Worm (Caenorhabditis elegans) whole organism, L2 larva: Measurements from ENCODE around the gene ced-11.

ENCODE experiments used
- C34F6.9 ChIP-seq: fragments of 150-350 bp; optimal IDR thresholded peaks from 2 replicates; lab custom pipeline; 2014; ENCODE audit warnings: missing biosample characterization, missing genetic modification characterization
- F13H6.1 ChIP-seq: sonication (generic microtip); optimal IDR thresholded peaks from 2 replicates; lab custom pipeline; 2016; ENCODE audit warnings: missing genetic modification characterization, missing compliant biosample characterization
- R02D3.7 ChIP-seq: fragments of 150-350 bp; optimal IDR thresholded peaks from 2 replicates; lab custom pipeline; 2014; ENCODE audit warnings: missing biosample characterization, missing genetic modification characterization
- Y55F3AM.14 ChIP-seq: fragments of 200-800 bp; sonication (Bioruptor generic); optimal IDR thresholded peaks from 2 replicates; lab custom pipeline; 2018; ENCODE audit warnings: mild to moderate bottlenecking, missing genetic modification characterization, missing compliant biosample characterization
- ZK546.5 ChIP-seq: sonication (generic microtip); optimal IDR thresholded peaks from 2 replicates; lab custom pipeline; 2017; ENCODE audit warnings: missing biosample characterization, missing genetic modification characterization
- ama-1 ChIP-seq: fragments of 150-350 bp; optimal IDR thresholded peaks from 2 replicates; lab custom pipeline; 2018; ENCODE audit warnings: inconsistent platforms
- blmp-1 ChIP-seq: sonication (generic microtip); optimal IDR thresholded peaks from 2 replicates; lab custom pipeline; 2017; ENCODE audit warnings: missing genetic modification characterization, mild to moderate bottlenecking, missing compliant biosample characterization, antibody characterized with exemption, moderate library complexity; ENCODE audit not compliant: insufficient read depth
- ceh-16 ChIP-seq: fragments of 150-350 bp; optimal IDR thresholded peaks from 2 replicates; lab custom pipeline; 2014; ENCODE audit warnings: missing biosample characterization, missing genetic modification characterization
- dmd-4 ChIP-seq: sonication (generic microtip); optimal IDR thresholded peaks from 2 replicates; lab custom pipeline; 2017; ENCODE audit warnings: missing biosample characterization, missing genetic modification characterization
- egl-27 ChIP-seq: sonication (generic microtip); optimal IDR thresholded peaks from 3 replicates; lab custom pipeline; 2017; ENCODE audit warnings: missing biosample characterization, missing genetic modification reagents, missing genetic modification characterization
- fos-1 ChIP-seq: fragments of 150-350 bp; optimal IDR thresholded peaks from 2 replicates; lab custom pipeline; 2014; ENCODE audit warnings: missing biosample characterization, missing genetic modification characterization
- gmeb-1 ChIP-seq: fragments of 150-350 bp; optimal IDR thresholded peaks from 2 replicates; lab custom pipeline; 2014; ENCODE audit warnings: missing biosample characterization, missing genetic modification characterization
- lin-11 ChIP-seq: fragments of 150-350 bp; sonication (generic microtip); optimal IDR thresholded peaks from 2 replicates; lab custom pipeline; 2014; ENCODE audit warnings: missing biosample characterization, missing genetic modification characterization, inconsistent platforms, mixed read lengths
- lsy-2 ChIP-seq, 2 experiments: fragments of 150-350 bp in 1 of 2; sonication (generic microtip) in 1 of 2; optimal IDR thresholded peaks; 2 replicates each; lab custom pipeline; 2014 to 2017; ENCODE audit warnings: missing biosample characterization in 2 of 2, missing genetic modification characterization in 2 of 2
- mab-5 ChIP-seq: fragments of 150-350 bp; optimal IDR thresholded peaks from 2 replicates; lab custom pipeline; 2014; ENCODE audit warnings: missing biosample characterization, missing genetic modification characterization
- mbf-1 ChIP-seq: sonication (generic microtip); optimal IDR thresholded peaks from 2 replicates; lab custom pipeline; 2017; ENCODE audit warnings: missing biosample characterization, missing genetic modification characterization
- nhr-10 ChIP-seq: sonication (generic microtip); optimal IDR thresholded peaks from 2 replicates; lab custom pipeline; 2017; ENCODE audit warnings: missing biosample characterization, missing genetic modification characterization
- nhr-11 ChIP-seq: fragments of 150-350 bp; optimal IDR thresholded peaks from 2 replicates; lab custom pipeline; 2014; ENCODE audit warnings: missing biosample characterization, missing genetic modification characterization
- nhr-12 ChIP-seq: fragments of 150-350 bp; optimal IDR thresholded peaks from 2 replicates; lab custom pipeline; 2014; ENCODE audit warnings: missing biosample characterization, missing genetic modification characterization
- nhr-129 ChIP-seq: fragments of 150-350 bp; optimal IDR thresholded peaks from 2 replicates; lab custom pipeline; 2014; ENCODE audit warnings: missing biosample characterization, missing genetic modification characterization
- nhr-21 ChIP-seq: fragments of 150-350 bp; optimal IDR thresholded peaks from 2 replicates; lab custom pipeline; 2014; ENCODE audit warnings: missing biosample characterization, missing genetic modification characterization
- nhr-25 ChIP-seq: fragments of 150-350 bp; sonication (generic microtip); optimal IDR thresholded peaks from 3 replicates; lab custom pipeline; 2014; ENCODE audit warnings: missing biosample characterization, missing genetic modification characterization
- nhr-6 ChIP-seq: fragments of 150-350 bp; optimal IDR thresholded peaks from 2 replicates; lab custom pipeline; 2014; ENCODE audit warnings: missing biosample characterization, missing genetic modification characterization
- nhr-77 ChIP-seq: fragments of 150-350 bp; optimal IDR thresholded peaks from 2 replicates; lab custom pipeline; 2014; ENCODE audit warnings: missing biosample characterization, missing genetic modification characterization
- peb-1 ChIP-seq: fragments of 150-350 bp; optimal IDR thresholded peaks from 2 replicates; lab custom pipeline; 2014; ENCODE audit warnings: missing biosample characterization, missing genetic modification characterization
- skn-1 ChIP-seq: sonication (generic microtip); optimal IDR thresholded peaks from 2 replicates; lab custom pipeline; 2017; ENCODE audit warnings: missing biosample characterization, missing genetic modification characterization
- sma-3 ChIP-seq: sonication (generic microtip); optimal IDR thresholded peaks from 2 replicates; lab custom pipeline; 2016; ENCODE audit warnings: missing genetic modification reagents, missing genetic modification characterization, missing compliant biosample characterization
- sma-9 ChIP-seq, 2 experiments: fragments of 150-350 bp in 1 of 2; sonication (generic microtip) in 1 of 2; optimal IDR thresholded peaks; 2 replicates each; lab custom pipeline; 2014 to 2016; ENCODE audit warnings: missing genetic modification characterization in 2 of 2, mild to moderate bottlenecking in 1 of 2, missing biosample characterization in 1 of 2, missing compliant biosample characterization in 1 of 2, missing genetic modification reagents in 1 of 2, moderate library complexity in 1 of 2
- snpc-4 ChIP-seq: fragments of 150-350 bp; optimal IDR thresholded peaks from 2 replicates; lab custom pipeline; 2014; ENCODE audit warnings: missing biosample characterization, missing genetic modification characterization
- unc-39 ChIP-seq: fragments of 150-350 bp; optimal IDR thresholded peaks from 2 replicates; lab custom pipeline; 2014; ENCODE audit warnings: missing biosample characterization, missing genetic modification characterization
- unc-55 ChIP-seq: fragments of 150-350 bp; sonication (generic microtip); optimal IDR thresholded peaks from 3 replicates; lab custom pipeline; 2014; ENCODE audit warnings: missing biosample characterization, missing genetic modification reagents, missing genetic modification characterization
- ztf-1 ChIP-seq: fragments of 200-800 bp; sonication (Bioruptor generic); conservative IDR thresholded peaks from 2 replicates; pipeline ENCODE4 v1.3.6; 2022; ENCODE audit warnings: missing genetic modification characterization, missing compliant biosample characterization
- ztf-11 ChIP-seq: sonication (generic microtip); optimal IDR thresholded peaks from 2 replicates; lab custom pipeline; 2017; ENCODE audit warnings: missing biosample characterization, missing genetic modification characterization
- ztf-4 ChIP-seq: fragments of 150-350 bp; optimal IDR thresholded peaks from 2 replicates; lab custom pipeline; 2014; ENCODE audit warnings: missing biosample characterization, missing genetic modification characterization

ced-11 gene

DNA sequence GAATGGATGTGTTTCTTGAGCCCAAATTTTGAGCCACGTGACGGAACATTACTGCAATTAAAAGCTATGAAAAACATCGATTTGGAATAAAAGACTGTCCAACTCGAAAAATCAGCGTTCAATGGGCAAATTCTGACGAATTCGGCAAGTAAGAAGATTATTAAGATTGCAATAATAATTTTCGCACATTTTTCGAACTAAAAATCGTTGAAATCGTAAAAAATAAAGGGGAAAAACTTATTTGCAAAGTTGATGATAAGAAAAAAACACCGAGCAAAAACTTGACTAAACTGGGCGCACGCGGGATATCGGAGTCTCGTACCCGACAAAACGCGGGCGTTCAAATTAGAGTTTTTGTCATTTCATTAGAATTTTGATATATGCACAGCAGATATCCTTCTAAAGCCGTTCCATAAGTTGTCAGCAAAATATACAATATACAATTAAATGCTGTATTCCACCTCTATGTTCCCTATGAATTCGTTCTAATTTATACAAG is 30.0 kb upstream of the ced-11 start, which contains the start of the genes mccc-2 and mrpl-44:
mccc-2 (minus strand) TSS at position 51 of the 499 bp plus-strand sequence.
mrpl-44 (minus strand) TSS at position 51 of the 499 bp plus-strand sequence.
- no peak for TF ChIP-seq peb-1
- no peak for TF ChIP-seq nhr-129 (tag; lab: Kevin White, UChicago)
- TF ChIP-seq R02D3.7 (tag; lab: Kevin White, UChicago) = no peak
- TF ChIP-seq fos-1 (tag; lab: Kevin White, UChicago) = peak; percentile 7
- no peak for TF ChIP-seq skn-1 (tag; lab: Kevin White, UChicago)
- no peak for TF ChIP-seq egl-27 (tag; lab: Kevin White, UChicago)
- TF ChIP-seq lin-11 (tag; lab: Kevin White, UChicago) = no peak
- TF ChIP-seq C34F6.9 = peak; percentile 36
- peak; percentile 90 for TF ChIP-seq gmeb-1 (tag; lab: Kevin White, UChicago)
- no peak for TF ChIP-seq ama-1 (lab: Kevin White, UChicago)
- TF ChIP-seq unc-55 (GFP tag; lab: Kevin White, UChicago) = peak; percentile 51
- TF ChIP-seq lsy-2 (tag; optimal IDR thresholded peaks at IDR 0.05; lab: Kevin White, UChicago) = peak in 1 of 2 experiments; percentile 40
- no peak for TF ChIP-seq ZK546.5 (tag; lab: Kevin White, UChicago)

DNA sequence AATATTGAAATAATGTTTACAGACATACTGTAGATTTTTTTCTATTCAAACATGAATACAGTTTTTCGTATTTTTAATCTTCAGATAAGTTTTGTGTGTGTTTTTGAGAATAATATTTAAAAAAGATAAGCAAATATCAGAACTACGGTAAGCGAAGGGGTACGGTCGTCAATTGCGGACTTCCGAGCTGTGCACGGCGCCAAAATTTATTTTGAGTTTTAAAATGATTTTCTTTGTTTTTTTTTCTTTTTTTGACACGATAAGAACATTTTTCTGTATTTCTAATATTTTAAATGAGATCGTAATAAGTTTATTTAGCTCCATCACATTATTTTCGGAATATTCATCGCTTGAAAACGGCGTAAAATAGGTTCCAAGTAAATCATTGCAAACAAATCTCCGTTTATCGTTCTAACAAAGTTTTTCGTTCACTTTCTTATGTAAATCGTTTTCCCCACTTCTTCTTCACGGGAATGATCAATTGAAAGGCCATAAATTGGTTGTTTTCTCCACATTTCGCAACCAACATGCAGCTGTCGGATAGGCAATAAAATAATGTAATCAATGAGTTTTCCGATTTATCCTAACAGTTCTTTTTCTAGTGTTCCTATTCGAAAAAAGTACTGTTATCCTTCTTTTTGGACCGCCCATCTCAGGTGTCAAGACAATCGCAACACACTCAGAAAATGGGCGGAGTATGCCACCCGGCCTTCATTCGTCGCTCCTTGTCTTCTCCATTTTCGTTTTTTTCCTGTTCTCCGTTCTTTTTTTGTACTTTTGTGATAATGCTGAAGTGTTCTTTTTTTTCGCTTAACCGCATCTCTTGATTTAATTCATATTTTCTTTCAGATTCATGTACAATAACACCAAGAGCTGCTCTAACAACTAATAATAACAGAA is 27.7 kb upstream of the ced-11 start, which contains the start of gene glp-1:
glp-1 (plus strand) TSS at position 850 of the 900 bp plus-strand sequence.
- TF ChIP-seq nhr-25 (tag; lab: Kevin White, UChicago) (no peak), ceh-16 (no peak), nhr-6 (tag; lab: Kevin White, UChicago) (no peak), nhr-77 (tag; lab: Kevin White, UChicago) (no peak), ztf-4 (tag; lab: Kevin White, UChicago) (no peak), sma-3 (no peak), nhr-10 (tag; lab: Kevin White, UChicago) (no peak), nhr-21 (no peak)
- TF ChIP-seq, all 48 proteins: peak for 0

DNA sequence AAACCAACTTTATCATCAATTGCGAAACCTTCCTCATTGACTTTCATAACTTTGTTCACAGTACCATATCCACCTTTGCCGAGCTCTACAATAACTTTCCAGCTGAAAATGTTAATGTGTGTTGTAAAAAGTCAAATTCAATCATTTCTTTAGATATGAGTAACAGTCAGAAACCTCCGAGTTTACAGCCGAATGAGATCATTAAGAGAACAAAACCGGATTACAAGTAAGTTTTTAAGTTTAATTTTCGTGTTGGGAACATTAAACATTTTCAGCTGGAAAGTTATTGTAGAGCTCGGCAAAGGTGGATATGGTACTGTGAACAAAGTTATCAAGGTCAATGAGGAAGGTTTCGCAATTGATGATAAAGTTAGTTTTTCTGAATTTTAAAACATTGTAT is 18.1 kb upstream of the ced-11 start, which contains the start of gene ZK507.1:
ZK507.1 (minus strand) TSS at position 101 of the 400 bp plus-strand sequence.
- TF ChIP-seq Y55F3AM.14 (no peak), ceh-16 (no peak), skn-1 (tag; lab: Kevin White, UChicago) (no peak), ztf-11 (tag; lab: Kevin White, UChicago) (no peak), snpc-4 (tag; lab: Kevin White, UChicago) (no peak)

DNA sequence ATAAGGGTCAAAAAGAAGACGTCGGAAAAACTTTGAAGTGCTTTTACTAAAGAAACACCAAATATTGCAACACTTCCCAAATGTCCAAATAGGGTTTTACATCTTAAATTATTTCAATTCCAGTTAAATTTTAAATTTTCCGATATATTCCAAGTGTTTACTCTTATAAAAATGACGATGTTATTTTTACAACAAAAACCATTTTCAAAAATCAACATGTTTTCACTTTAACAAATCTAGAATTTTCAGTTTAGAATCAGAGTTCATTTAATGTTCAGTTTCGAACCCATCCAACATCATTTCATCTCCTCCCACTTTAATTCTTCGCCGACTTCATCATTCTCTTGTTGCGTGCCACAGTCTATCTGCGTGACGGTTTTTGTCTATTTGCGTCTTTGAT is 15.7 kb upstream of the ced-11 start, which contains the start of gene dos-1:
dos-1 (plus strand) TSS at position 301 of the 400 bp plus-strand sequence.
- TF ChIP-seq nhr-21 = no peak
- TF ChIP-seq nhr-25 (tag; lab: Kevin White, UChicago) = no peak
- TF ChIP-seq nhr-12 = no peak
- no peak for TF ChIP-seq sma-3
- TF ChIP-seq ztf-1 = no peak
- TF ChIP-seq lsy-2 (tag; optimal IDR thresholded peaks at IDR 0.05; lab: Kevin White, UChicago) = no peak
- no peak for TF ChIP-seq unc-55 (GFP tag; lab: Kevin White, UChicago)
- TF ChIP-seq nhr-6 (tag; lab: Kevin White, UChicago) = no peak
- TF ChIP-seq Y55F3AM.14 = no peak
- TF ChIP-seq dmd-4 (tag; lab: Kevin White, UChicago) = no peak
- TF ChIP-seq nhr-77 (tag; lab: Kevin White, UChicago) = no peak
- no peak for TF ChIP-seq blmp-1 (tag; lab: Kevin White, UChicago)
- no peak for TF ChIP-seq mab-5 (tag; lab: Kevin White, UChicago)
- TF ChIP-seq nhr-129 (tag; lab: Kevin White, UChicago) = no peak
- no peak for TF ChIP-seq gmeb-1 (tag; lab: Kevin White, UChicago)
- TF ChIP-seq mbf-1 (tag; lab: Kevin White, UChicago) = no peak

DNA sequence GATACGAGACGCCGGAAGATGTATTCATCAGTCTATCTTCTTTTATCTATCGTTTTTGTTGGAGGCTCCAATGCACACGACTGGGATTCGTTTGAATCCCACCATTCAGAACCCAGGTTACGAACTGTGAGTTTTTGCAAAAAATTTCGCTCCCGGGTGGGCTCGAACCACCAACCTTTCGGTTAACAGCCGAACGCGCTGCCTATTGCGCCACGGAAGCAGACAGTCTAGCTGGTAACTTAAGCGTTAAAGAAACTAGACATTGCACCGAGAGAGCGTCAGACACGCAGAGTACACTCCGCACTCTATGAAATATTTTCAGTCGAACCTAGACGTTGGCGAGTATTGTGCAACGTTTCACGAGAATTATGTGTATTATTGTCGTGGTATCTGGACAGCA is 15.3 kb upstream of the ced-11 start:
- TF ChIP-seq sma-9 (GFP tag; optimal IDR thresholded peaks at IDR 0.05; lab: Kevin White, UChicago) (peak; percentile 27), sma-9 (tag; optimal IDR thresholded peaks at IDR 0.05; lab: Kevin White, UChicago) (no peak), blmp-1 (tag; lab: Kevin White, UChicago) (no peak), F13H6.1 (tag; lab: Kevin White, UChicago) (peak; percentile 23), fos-1 (tag; lab: Kevin White, UChicago) (peak; percentile 13), ztf-4 (tag; lab: Kevin White, UChicago) (no peak), gmeb-1 (tag; lab: Kevin White, UChicago) (peak; percentile 56), nhr-11 (tag; lab: Kevin White, UChicago) (no peak), sma-3 (peak; percentile 4), nhr-129 (tag; lab: Kevin White, UChicago) (peak; percentile 75), unc-55 (GFP tag; lab: Kevin White, UChicago) (peak; percentile 57), unc-39 (tag; lab: Kevin White, UChicago) (no peak), Y55F3AM.14 (peak; percentile 9)
- TF ChIP-seq, all 48 proteins: peak for 8
